Worm (Caenorhabditis elegans): ENCODE results near the gene tag-314.

- TF ChIP-seq unc-62 (GFP tag; optimal IDR thresholded peaks at IDR 0.05) (no peak), nhr-76 (tag; optimal IDR thresholded peaks at IDR 0.05) (no peak), drap-1 (GFP tag; optimal IDR thresholded peaks at IDR 0.05) (no peak), nhr-28 (tag; optimal IDR thresholded peaks at IDR 0.05) (no peak), mep-1 (tag; optimal IDR thresholded peaks at IDR 0.05) (no peak), unc-39 (tag; optimal IDR thresholded peaks at IDR 0.05) (no peak), unc-120 (tag; optimal IDR thresholded peaks at IDR 0.05; ENCODE audit: poor library complexity, severe bottlenecking) (no peak), tbx-8 (GFP tag; optimal IDR thresholded peaks at IDR 0.05) (no peak), sem-2 (GFP tag; optimal IDR thresholded peaks at IDR 0.05) (no peak), lsy-2 (tag; optimal IDR thresholded peaks at IDR 0.05) (no peak), nhr-237 (tag; optimal IDR thresholded peaks at IDR 0.05) (no peak), nhr-12 (tag; optimal IDR thresholded peaks at IDR 0.05) (no peak)
Measured at ce11 chrV:10460685-10461084, 32.2 kb upstream of the tag-314 start.

Data from whole organism, mixed stage, embryonic.